Fruit fly (Drosophila melanogaster): ENCODE results near the gene CG1677.

CG1677 gene

DNA sequence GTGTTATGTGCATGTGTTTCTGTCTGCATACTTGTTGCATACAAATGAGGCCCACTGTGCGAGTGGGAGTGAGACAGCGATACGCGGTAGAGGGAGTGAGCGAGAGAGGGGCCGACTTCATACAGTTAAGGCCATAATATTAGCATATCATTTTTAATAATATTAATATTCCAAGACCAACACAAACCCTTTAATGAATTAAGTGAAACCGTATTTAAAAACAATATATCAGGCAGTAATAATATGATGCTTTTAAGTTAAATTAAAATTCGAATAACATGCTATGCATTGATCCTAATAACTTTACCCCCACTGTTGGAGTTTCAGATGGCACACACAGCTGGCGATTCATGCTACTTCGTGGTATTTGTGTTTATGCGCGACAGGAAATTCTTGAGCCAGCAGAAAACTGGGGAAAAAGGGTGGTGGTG is 80.8 kb downstream of the CG1677 start (continued):
- peak; percentile 96 for TF ChIP-seq D19A (tag; optimal IDR thresholded peaks at IDR 0.05)
- TF ChIP-seq CG4328 (GFP tag; optimal IDR thresholded peaks at IDR 0.05), result peak; percentile 91
- peak; percentile 95 for TF ChIP-seq tgo (GFP tag; IDR thresholded peaks at IDR 0.05)
- TF ChIP-seq CG6175 (GFP tag; IDR thresholded peaks at IDR 0.05), result peak; percentile 81
- TF ChIP-seq Six4 (GFP tag; optimal IDR thresholded peaks at IDR 0.05), result peak; percentile 96
- peak; percentile 96 for TF ChIP-seq Sox100B (GFP tag; optimal IDR thresholded peaks at IDR 0.05)
- TF ChIP-seq lola (GFP tag; optimal IDR thresholded peaks at IDR 0.05), result peak in 1 of 3 experiments; percentile 98
- TF ChIP-seq CG3847 (GFP tag; IDR thresholded peaks at IDR 0.05), result peak; percentile 90
- peak; percentile 96 for TF ChIP-seq CG2875 (GFP tag; optimal IDR thresholded peaks at IDR 0.05)
- TF ChIP-seq sna (GFP tag; IDR thresholded peaks at IDR 0.05; ENCODE audit: partially characterized antibody), result no peak
- TF ChIP-seq Fer3 (tag; optimal IDR thresholded peaks at IDR 0.05), result peak; percentile 95
- TF ChIP-seq slbo (GFP tag; IDR thresholded peaks at IDR 0.05), result peak; percentile 93
- peak; percentile 57 for TF ChIP-seq CG8944 (GFP tag; optimal IDR thresholded peaks at IDR 0.05)
- TF ChIP-seq crp (GFP tag; optimal IDR thresholded peaks at IDR 0.05), result peak; percentile 9 to 69
- TF ChIP-seq CG6791 (GFP tag; IDR thresholded peaks at IDR 0.05; ENCODE audit: partially characterized antibody), result no peak; the same call in 2 of the 3 replicates
- peak; percentile 96 for TF ChIP-seq nerfin-1 (tag; optimal IDR thresholded peaks at IDR 0.05)
- peak; percentile 94 for TF ChIP-seq onecut (GFP tag; IDR thresholded peaks at IDR 0.05)
- peak; percentile 73 for TF ChIP-seq Fer2 (tag; optimal IDR thresholded peaks at IDR 0.05)
- peak; percentile 96 for TF ChIP-seq az2 (GFP tag; optimal IDR thresholded peaks at IDR 0.05)
- TF ChIP-seq chinmo (GFP tag; IDR thresholded peaks at IDR 0.05; ENCODE audit: partially characterized antibody), result no peak
- peak; percentile 15 for TF ChIP-seq pfk (GFP tag; optimal IDR thresholded peaks at IDR 0.05)
- peak; percentile 93 for TF ChIP-seq Meics (GFP tag; optimal IDR thresholded peaks at IDR 0.05)
- TF ChIP-seq CG13296 (GFP tag; optimal IDR thresholded peaks at IDR 0.05), result peak; percentile 94
- TF ChIP-seq vnd (GFP tag; IDR thresholded peaks at IDR 0.05; ENCODE audit: partially characterized antibody), result no peak
- TF ChIP-seq CG34224 (GFP tag; IDR thresholded peaks at IDR 0.05; ENCODE audit: partially characterized antibody), result no peak
- TF ChIP-seq tio (GFP tag; optimal IDR thresholded peaks at IDR 0.05), result peak; percentile 88
- TF ChIP-seq Hr78 (GFP tag; optimal IDR thresholded peaks at IDR 0.05), result peak in 1 of 2 experiments; percentile 93
- TF ChIP-seq slou (GFP tag; optimal IDR thresholded peaks at IDR 0.05), result peak; percentile 83
- TF ChIP-seq trem (tag; optimal IDR thresholded peaks at IDR 0.05), result peak; percentile 96
- TF ChIP-seq fd3F (GFP tag; optimal IDR thresholded peaks at IDR 0.05), result peak; percentile 90
- TF ChIP-seq Atf6 (GFP tag; IDR thresholded peaks at IDR 0.05), result peak; percentile 95
- TF ChIP-seq dmrt11E (tag; optimal IDR thresholded peaks at IDR 0.05), result peak; percentile 98
- TF ChIP-seq CG7928 (GFP tag; optimal IDR thresholded peaks at IDR 0.05), result peak; percentile 69
- TF ChIP-seq sim (GFP tag; IDR thresholded peaks at IDR 0.05), result peak; percentile 95
- TF ChIP-seq inv (GFP tag; IDR thresholded peaks at IDR 0.05; ENCODE audit: partially characterized antibody), result no peak
- peak; percentile 59 for TF ChIP-seq Bdp1 (GFP tag; optimal IDR thresholded peaks at IDR 0.05)
- TF ChIP-seq Mad (GFP tag; optimal IDR thresholded peaks at IDR 0.05), result peak; percentile 83
- peak; percentile 95 for TF ChIP-seq ranshi (GFP tag; IDR thresholded peaks at IDR 0.05)
- peak; percentile 94 for TF ChIP-seq Ada2b (GFP tag; IDR thresholded peaks at IDR 0.05)
- TF ChIP-seq CG34376 (GFP tag; optimal IDR thresholded peaks at IDR 0.05), result peak; percentile 68
- TF ChIP-seq hbn (GFP tag; IDR thresholded peaks at IDR 0.05; ENCODE audit: partially characterized antibody), result no peak
- peak; percentile 91 for TF ChIP-seq CG30431 (GFP tag; optimal IDR thresholded peaks at IDR 0.05)
- TF ChIP-seq sens-2 (GFP tag; IDR thresholded peaks at IDR 0.05), result peak; percentile 93
- peak; percentile 92 for TF ChIP-seq CG13775 (GFP tag; optimal IDR thresholded peaks at IDR 0.05)
- peak; percentile 93 for TF ChIP-seq Nf-YA (GFP tag; IDR thresholded peaks at IDR 0.05)
- TF ChIP-seq gsb (GFP tag; IDR thresholded peaks at IDR 0.05), result peak; percentile 80
- peak; percentile 46 for TF ChIP-seq MESR4 (GFP tag; optimal IDR thresholded peaks at IDR 0.05)
- no peak for TF ChIP-seq hth (optimal IDR thresholded peaks at IDR 0.05)
- peak; percentile 13 for TF ChIP-seq ash1 (GFP tag; optimal IDR thresholded peaks at IDR 0.05)
- TF ChIP-seq CG14667 (GFP tag; IDR thresholded peaks at IDR 0.05), result peak; percentile 94

All from whole organism, embryonic.